Worm (Caenorhabditis elegans) whole organism, L4/young adult: ENCODE measurements around the gene cpg-1.

ENCODE experiments used
- W03F9.2 ChIP-seq: fragments of 150-350 bp; optimal IDR thresholded peaks from 2 replicates; lab custom pipeline; 2014; ENCODE audit warnings: missing biosample characterization, missing genetic modification characterization
- dao-5 ChIP-seq: sonication (generic microtip); optimal IDR thresholded peaks from 2 replicates; lab custom pipeline; 2016; ENCODE audit warnings: missing genotype, missing genetic modification characterization, moderate library complexity, missing compliant biosample characterization
- him-1 ChIP-seq: sonication (generic microtip); optimal IDR thresholded peaks from 2 replicates; lab custom pipeline; 2016; ENCODE audit warnings: missing genotype, missing genetic modification reagents, missing genetic modification characterization, missing compliant biosample characterization

DNA sequence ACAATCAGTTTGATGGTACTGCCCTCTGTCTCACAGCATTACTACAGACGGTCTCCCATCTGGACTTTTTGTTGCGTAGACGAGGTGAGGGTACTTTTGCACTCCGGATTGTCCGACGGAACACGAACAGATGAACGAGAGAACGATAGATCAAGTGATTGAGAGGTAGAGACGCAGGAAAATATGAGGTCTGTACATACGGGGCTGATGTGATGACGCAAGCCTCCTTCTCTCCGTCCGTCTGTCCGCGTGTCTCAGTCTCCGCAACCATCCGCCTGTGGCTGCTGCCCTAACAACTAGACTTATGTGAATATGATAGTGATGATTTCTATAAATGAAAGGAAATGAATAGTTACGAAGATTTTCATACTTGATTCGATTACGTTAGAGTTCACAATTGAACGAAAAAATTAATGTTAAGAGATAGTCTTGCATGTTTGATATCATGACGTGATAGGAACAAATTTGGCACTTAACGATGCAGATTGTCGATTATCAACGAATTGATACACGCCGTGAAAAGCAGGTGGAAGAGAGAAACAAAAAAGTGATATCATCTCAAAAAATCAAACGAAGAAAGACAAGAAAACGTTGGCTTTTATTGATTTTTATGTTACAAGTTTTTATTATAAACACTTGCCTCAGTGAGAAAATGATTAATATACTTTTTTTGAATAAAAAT lies 13.5 kb downstream of the cpg-1 start:
- TF ChIP-seq W03F9.2 (tag; lab: Kevin White, UChicago), result no peak
- TF ChIP-seq him-1, result no peak
- no peak for TF ChIP-seq dao-5
